Worm (Caenorhabditis elegans) whole organism, young adult: Measurements from ENCODE around the gene piit-1.

Experiments used
- F39B2.1 ChIP-seq: fragments of 200-800 bp; sonication (Bioruptor generic); IDR thresholded peaks from 2 replicates; pipeline ENCODE4 v1.3.6; 2022; ENCODE audit warnings: missing genetic modification reagents, missing genetic modification characterization, missing compliant biosample characterization
- akir-1 ChIP-seq: fragments of 200-800 bp; sonication (Bioruptor generic); optimal IDR thresholded peaks from 2 replicates; lab custom pipeline; 2018; ENCODE audit warnings: mild to moderate bottlenecking, missing genetic modification characterization, moderate library complexity, missing compliant biosample characterization
- lag-1 ChIP-seq: fragments of 200-800 bp; sonication (Bioruptor generic); IDR thresholded peaks from 2 replicates; pipeline ENCODE4 v1.3.6; 2022; ENCODE audit warnings: missing genetic modification reagents, missing genetic modification characterization, missing compliant biosample characterization
- lsl-1 ChIP-seq: fragments of 200-800 bp; sonication (Bioruptor generic); optimal IDR thresholded peaks from 2 replicates; lab custom pipeline; 2018; ENCODE audit warnings: mild to moderate bottlenecking, missing genetic modification characterization, moderate library complexity, missing compliant biosample characterization
- nfya-2 ChIP-seq: fragments of 200-800 bp; sonication (Bioruptor generic); IDR thresholded peaks from 2 replicates; pipeline ENCODE4 v1.3.6; 2022; ENCODE audit warnings: missing genetic modification reagents, missing genetic modification characterization, missing compliant biosample characterization
- nhr-90 ChIP-seq: sonication (generic microtip); optimal IDR thresholded peaks from 2 replicates; lab custom pipeline; 2016; ENCODE audit warnings: missing genotype, mild to moderate bottlenecking, missing genetic modification characterization, missing compliant biosample characterization
- sea-2 ChIP-seq: fragments of 200-800 bp; sonication (Bioruptor generic); IDR thresholded peaks from 2 replicates; pipeline ENCODE4 v1.3.6; 2022; ENCODE audit warnings: missing genetic modification characterization, missing compliant biosample characterization
- zfh-2 ChIP-seq: fragments of 200-800 bp; sonication (Bioruptor generic); conservative IDR thresholded peaks from 2 replicates; pipeline ENCODE4 v1.3.6; 2022; ENCODE audit warnings: missing genetic modification reagents, missing genetic modification characterization, missing compliant biosample characterization

- TF ChIP-seq nfya-2 (GFP tag; lab: Robert Waterston, UW) (no peak), nhr-90 (tag; lab: Kevin White, UChicago) (no peak), F39B2.1 (GFP tag; lab: Robert Waterston, UW) (no peak), zfh-2 (GFP tag; lab: Robert Waterston, UW) (no peak), lag-1 (GFP tag; lab: Robert Waterston, UW) (no peak), lsl-1 (GFP tag; lab: Kevin White, UChicago) (no peak), sea-2 (no peak), akir-1 (GFP tag; lab: Kevin White, UChicago) (no peak)
These were observed 20.5 kb downstream of the piit-1 start, which contains the start of gene srx-82 for ce11 chrV:11589433-11589832.
